Worm (Caenorhabditis elegans) whole organism, mixed stage, embryonic: ENCODE data around the gene vap-1.

ENCODE experiments used
- M03D4.4 ChIP-seq: sonication (generic microtip); optimal IDR thresholded peaks from 2 replicates; lab custom pipeline; 2017; ENCODE audit warnings: mild to moderate bottlenecking, missing genetic modification characterization, missing compliant biosample characterization
- bed-3 ChIP-seq: fragments of 200-800 bp; sonication (Bioruptor generic); optimal IDR thresholded peaks from 3 replicates; lab custom pipeline; 2018; ENCODE audit warnings: mild to moderate bottlenecking, missing genetic modification characterization, moderate library complexity, missing compliant biosample characterization
- blmp-1 ChIP-seq: fragments of 150-350 bp; optimal IDR thresholded peaks from 2 replicates; lab custom pipeline; 2014; ENCODE audit warnings: missing biosample characterization, missing genetic modification characterization
- ceh-39 ChIP-seq: fragments of 150-350 bp; optimal IDR thresholded peaks from 2 replicates; lab custom pipeline; 2014; ENCODE audit warnings: missing biosample characterization, missing genetic modification characterization
- ceh-43 ChIP-seq: fragments of 200-800 bp; sonication (Bioruptor generic); optimal IDR thresholded peaks from 2 replicates; lab custom pipeline; 2018; ENCODE audit warnings: mild to moderate bottlenecking, missing genetic modification characterization, moderate library complexity, missing compliant biosample characterization
- ceh-83 ChIP-seq: fragments of 200-800 bp; sonication (Bioruptor generic); optimal IDR thresholded peaks from 2 replicates; lab custom pipeline; 2018; ENCODE audit warnings: mild to moderate bottlenecking, missing genetic modification characterization, missing compliant biosample characterization
- ces-1 ChIP-seq: fragments of 150-350 bp; optimal IDR thresholded peaks from 2 replicates; lab custom pipeline; 2014; ENCODE audit warnings: missing biosample characterization, missing genetic modification reagents, missing genetic modification characterization
- cnd-1 ChIP-seq: fragments of 200-800 bp; sonication (Bioruptor generic); optimal IDR thresholded peaks from 2 replicates; lab custom pipeline; 2018; ENCODE audit warnings: mild to moderate bottlenecking, missing genetic modification characterization, missing compliant biosample characterization
- drap-1 ChIP-seq: fragments of 200-800 bp; sonication (Bioruptor generic); optimal IDR thresholded peaks from 3 replicates; lab custom pipeline; 2018; ENCODE audit warnings: mild to moderate bottlenecking, missing genetic modification characterization, missing compliant biosample characterization
- elt-1 ChIP-seq: sonication (generic microtip); optimal IDR thresholded peaks from 2 replicates; lab custom pipeline; 2017; ENCODE audit warnings: missing genetic modification characterization, mild to moderate bottlenecking, missing compliant biosample characterization, antibody characterized with exemption, moderate library complexity, borderline replicate concordance; ENCODE audit not compliant: insufficient read depth
- elt-3 ChIP-seq: fragments of 150-350 bp; optimal IDR thresholded peaks from 2 replicates; lab custom pipeline; 2014; ENCODE audit warnings: missing biosample characterization, missing genetic modification characterization
- flh-1 ChIP-seq: fragments of 200-800 bp; sonication (Bioruptor generic); optimal IDR thresholded peaks from 2 replicates; lab custom pipeline; 2018; ENCODE audit warnings: mild to moderate bottlenecking, missing genetic modification characterization, moderate library complexity, missing compliant biosample characterization
- ham-2 ChIP-seq: fragments of 200-800 bp; sonication (Bioruptor generic); optimal IDR thresholded peaks from 2 replicates; lab custom pipeline; 2018; ENCODE audit warnings: mild to moderate bottlenecking, missing genetic modification characterization, missing compliant biosample characterization
- hlh-1 ChIP-seq: fragments of 150-350 bp; optimal IDR thresholded peaks from 2 replicates; lab custom pipeline; 2014; ENCODE audit warnings: missing biosample characterization, missing genetic modification reagents, missing genetic modification characterization
- lin-13 ChIP-seq: fragments of 150-350 bp; optimal IDR thresholded peaks from 2 replicates; lab custom pipeline; 2014; ENCODE audit warnings: missing biosample characterization, missing genetic modification characterization
- lin-32 ChIP-seq: fragments of 200-800 bp; sonication (Bioruptor generic); optimal IDR thresholded peaks from 2 replicates; lab custom pipeline; 2018; ENCODE audit warnings: mild to moderate bottlenecking, missing genetic modification characterization, missing compliant biosample characterization
- lsy-2 ChIP-seq: fragments of 150-350 bp; optimal IDR thresholded peaks from 2 replicates; lab custom pipeline; 2014; ENCODE audit warnings: missing biosample characterization, missing genetic modification characterization
- mab-5 ChIP-seq: fragments of 150-350 bp; optimal IDR thresholded peaks from 2 replicates; lab custom pipeline; 2014; ENCODE audit warnings: missing biosample characterization, missing genetic modification characterization
- mep-1 ChIP-seq: fragments of 150-350 bp; optimal IDR thresholded peaks from 2 replicates; lab custom pipeline; 2017; ENCODE audit warnings: missing biosample characterization, missing genetic modification reagents, missing genetic modification characterization, inconsistent platforms
- mls-2 ChIP-seq: sonication (generic microtip); optimal IDR thresholded peaks from 2 replicates; lab custom pipeline; 2016; ENCODE audit warnings: mild to moderate bottlenecking, missing genetic modification characterization, moderate library complexity, missing compliant biosample characterization
- nhr-12 ChIP-seq: fragments of 150-350 bp; optimal IDR thresholded peaks from 2 replicates; lab custom pipeline; 2014; ENCODE audit warnings: missing biosample characterization, missing genetic modification characterization
- nhr-2 ChIP-seq: fragments of 150-350 bp; optimal IDR thresholded peaks from 2 replicates; lab custom pipeline; 2014; ENCODE audit warnings: missing biosample characterization, missing genetic modification characterization
- nhr-237 ChIP-seq: fragments of 150-350 bp; optimal IDR thresholded peaks from 2 replicates; lab custom pipeline; 2014; ENCODE audit warnings: missing biosample characterization, missing genetic modification characterization
- nhr-28 ChIP-seq: fragments of 150-350 bp; optimal IDR thresholded peaks from 2 replicates; lab custom pipeline; 2014; ENCODE audit warnings: missing biosample characterization, missing genetic modification characterization
- pha-4 ChIP-seq: fragments of 150-350 bp; optimal IDR thresholded peaks from 2 replicates; lab custom pipeline; 2018; ENCODE audit warnings: missing biosample characterization, missing genetic modification reagents, missing genetic modification characterization
- sem-2 ChIP-seq: fragments of 200-800 bp; sonication (Bioruptor generic); optimal IDR thresholded peaks from 2 replicates; lab custom pipeline; 2018; ENCODE audit warnings: mild to moderate bottlenecking, missing genetic modification characterization, missing compliant biosample characterization
- snpc-4 ChIP-seq: fragments of 150-350 bp; optimal IDR thresholded peaks from 2 replicates; lab custom pipeline; 2014; ENCODE audit warnings: missing biosample characterization, missing genetic modification characterization
- sptf-1 ChIP-seq: sonication (generic microtip); optimal IDR thresholded peaks from 2 replicates; lab custom pipeline; 2017; ENCODE audit warnings: mild to moderate bottlenecking, missing genetic modification characterization, moderate library complexity, missing compliant biosample characterization
- tbx-8 ChIP-seq: fragments of 200-800 bp; sonication (Bioruptor generic); optimal IDR thresholded peaks from 2 replicates; lab custom pipeline; 2018; ENCODE audit warnings: mild to moderate bottlenecking, missing genetic modification characterization, moderate library complexity, missing compliant biosample characterization
- unc-120 ChIP-seq: sonication (generic microtip); optimal IDR thresholded peaks from 2 replicates; lab custom pipeline; 2017; ENCODE audit warnings: missing genetic modification characterization, missing compliant biosample characterization; ENCODE audit not compliant: poor library complexity, severe bottlenecking
- unc-39 ChIP-seq: fragments of 150-350 bp; optimal IDR thresholded peaks from 2 replicates; lab custom pipeline; 2014; ENCODE audit warnings: missing biosample characterization, missing genetic modification characterization
- unc-62 ChIP-seq: fragments of 150-350 bp; optimal IDR thresholded peaks from 2 replicates; lab custom pipeline; 2014; ENCODE audit warnings: missing biosample characterization, missing genetic modification reagents, missing genetic modification characterization
- zip-8 ChIP-seq: fragments of 150-350 bp; optimal IDR thresholded peaks from 2 replicates; lab custom pipeline; 2014; ENCODE audit warnings: missing biosample characterization, missing genetic modification characterization
- ztf-11 ChIP-seq: fragments of 150-350 bp; optimal IDR thresholded peaks from 2 replicates; lab custom pipeline; 2014; ENCODE audit warnings: missing biosample characterization, missing genetic modification characterization

The vap-1 gene

ce11 chrX:17398293-17398692, 1.9 kb upstream of the vap-1 start, which contains the start of gene F11C7.7:
Gene F11C7.7 (plus strand): TSS chrX:17398593.
- TF ChIP-seq unc-62 (GFP tag; lab: Kevin White, UChicago) (no peak), cnd-1 (no peak), nhr-237 (tag; lab: Kevin White, UChicago) (no peak), sptf-1 (tag; lab: Kevin White, UChicago) (no peak), M03D4.4 (tag; lab: Kevin White, UChicago) (no peak), snpc-4 (tag; lab: Kevin White, UChicago) (no peak), hlh-1 (no peak), pha-4 (no peak), mab-5 (tag; lab: Kevin White, UChicago) (no peak), nhr-28 (tag; lab: Kevin White, UChicago) (no peak), nhr-2 (tag; lab: Kevin White, UChicago) (no peak), elt-1 (tag; lab: Kevin White, UChicago) (no peak), sem-2 (no peak), tbx-8 (GFP tag; lab: Kevin White, UChicago) (no peak), flh-1 (GFP tag; lab: Kevin White, UChicago) (no peak)

ce11 chrX:17392182-17392581, 4.2 kb downstream of the vap-1 start:
- peak; percentile 49 for TF ChIP-seq lsy-2 (tag; lab: Kevin White, UChicago)
- no peak for TF ChIP-seq ceh-39 (tag; lab: Kevin White, UChicago)
- peak; percentile 28 for TF ChIP-seq sptf-1 (tag; lab: Kevin White, UChicago)
- TF ChIP-seq ham-2, result no peak
- no peak for TF ChIP-seq mab-5 (tag; lab: Kevin White, UChicago)
- no peak for TF ChIP-seq ceh-83
- peak; percentile 94 for TF ChIP-seq mep-1
- no peak for TF ChIP-seq flh-1 (GFP tag; lab: Kevin White, UChicago)
- TF ChIP-seq unc-39 (tag; lab: Kevin White, UChicago), result no peak
- TF ChIP-seq bed-3, result no peak
- TF ChIP-seq nhr-237 (tag; lab: Kevin White, UChicago), result peak; percentile 62
- TF ChIP-seq ces-1 (GFP tag; lab: Kevin White, UChicago), result peak; percentile 91
- no peak for TF ChIP-seq nhr-28 (tag; lab: Kevin White, UChicago)
- TF ChIP-seq unc-120 (tag; lab: Kevin White, UChicago), result peak; percentile 49
- TF ChIP-seq drap-1 (GFP tag; lab: Kevin White, UChicago), result no peak
- TF ChIP-seq pha-4, result peak; percentile 79
- TF ChIP-seq cnd-1, result peak; percentile 2
- TF ChIP-seq hlh-1, result peak; percentile 74
- TF ChIP-seq mls-2, result no peak
- peak; percentile 74 for TF ChIP-seq lin-13

DNA sequence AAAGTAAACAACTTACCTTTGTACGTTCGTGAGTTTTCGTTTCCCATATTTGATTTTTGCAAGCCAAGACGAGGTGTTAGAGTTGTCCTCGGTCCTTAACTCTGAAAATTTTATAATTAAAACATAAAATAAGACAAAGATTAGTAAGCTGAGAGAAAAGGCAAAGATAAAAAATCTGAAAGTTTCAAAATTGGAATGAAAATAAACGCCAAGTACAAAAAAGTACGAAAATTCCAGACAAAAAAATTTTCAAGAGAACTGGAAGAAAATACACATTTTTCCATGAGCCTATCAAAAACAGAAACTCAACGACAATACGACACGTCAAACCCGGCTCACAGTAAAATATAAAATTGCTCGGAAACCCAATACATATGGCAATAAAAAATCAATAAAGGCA, 4.8 kb downstream of the vap-1 start, which contains the start of gene F10D7.5:
F10D7.5 (minus strand) TSS at position 101 of the 400 bp plus-strand sequence.
- no peak for TF ChIP-seq ces-1 (GFP tag; lab: Kevin White, UChicago)
- TF ChIP-seq nhr-12 (tag; lab: Kevin White, UChicago), result no peak
- no peak for TF ChIP-seq sem-2
- TF ChIP-seq pha-4, result no peak
- no peak for TF ChIP-seq nhr-2 (tag; lab: Kevin White, UChicago)
- no peak for TF ChIP-seq hlh-1
- TF ChIP-seq mab-5 (tag; lab: Kevin White, UChicago), result no peak

ce11 chrX:17390531-17390930, 5.8 kb downstream of the vap-1 start:
- TF ChIP-seq elt-1 (tag; lab: Kevin White, UChicago) (no peak), ceh-43 (no peak), hlh-1 (no peak), mep-1 (no peak), pha-4 (no peak), unc-62 (GFP tag; lab: Kevin White, UChicago) (no peak), blmp-1 (tag; lab: Kevin White, UChicago) (no peak), tbx-8 (GFP tag; lab: Kevin White, UChicago) (no peak), lin-13 (no peak), ham-2 (no peak), M03D4.4 (tag; lab: Kevin White, UChicago) (no peak), lsy-2 (tag; lab: Kevin White, UChicago) (no peak), unc-120 (tag; lab: Kevin White, UChicago) (no peak), nhr-12 (tag; lab: Kevin White, UChicago) (no peak), mab-5 (tag; lab: Kevin White, UChicago) (no peak)

- TF ChIP-seq nhr-28 (tag; lab: Kevin White, UChicago) (no peak), ceh-83 (no peak), sptf-1 (tag; lab: Kevin White, UChicago) (no peak), flh-1 (GFP tag; lab: Kevin White, UChicago) (no peak), unc-120 (tag; lab: Kevin White, UChicago) (no peak), ces-1 (GFP tag; lab: Kevin White, UChicago) (no peak), lin-32 (no peak), zip-8 (tag; lab: Kevin White, UChicago) (no peak), tbx-8 (GFP tag; lab: Kevin White, UChicago) (no peak), mls-2 (no peak), nhr-2 (tag; lab: Kevin White, UChicago) (no peak), elt-3 (tag; lab: Kevin White, UChicago) (no peak), sem-2 (no peak), M03D4.4 (tag; lab: Kevin White, UChicago) (no peak), cnd-1 (no peak), blmp-1 (tag; lab: Kevin White, UChicago) (no peak), ceh-39 (tag; lab: Kevin White, UChicago) (no peak), ztf-11 (tag; lab: Kevin White, UChicago) (no peak), nhr-237 (tag; lab: Kevin White, UChicago) (no peak)
Measured at ce11 chrX:17386130-17386529, 10.2 kb downstream of the vap-1 start.
